Worm (Caenorhabditis elegans): ENCODE measurements around the gene vha-8.

- TF ChIP-seq blmp-1 (tag; optimal IDR thresholded peaks at IDR 0.05; ENCODE audit: insufficient read depth), result no peak
- TF ChIP-seq R02D3.7 (tag; optimal IDR thresholded peaks at IDR 0.05), result no peak
- TF ChIP-seq ceh-82 (tag; optimal IDR thresholded peaks at IDR 0.05), result no peak
Observed at ce11 chrIV:6770407-6770883, 20.4 kb upstream of the vha-8 start, which contains the start of gene anat-1.

All from whole organism, L2 larva.